Fruit fly (Drosophila melanogaster): ENCODE measurements around the gene CG4511.

Gene CG4511

DNA sequence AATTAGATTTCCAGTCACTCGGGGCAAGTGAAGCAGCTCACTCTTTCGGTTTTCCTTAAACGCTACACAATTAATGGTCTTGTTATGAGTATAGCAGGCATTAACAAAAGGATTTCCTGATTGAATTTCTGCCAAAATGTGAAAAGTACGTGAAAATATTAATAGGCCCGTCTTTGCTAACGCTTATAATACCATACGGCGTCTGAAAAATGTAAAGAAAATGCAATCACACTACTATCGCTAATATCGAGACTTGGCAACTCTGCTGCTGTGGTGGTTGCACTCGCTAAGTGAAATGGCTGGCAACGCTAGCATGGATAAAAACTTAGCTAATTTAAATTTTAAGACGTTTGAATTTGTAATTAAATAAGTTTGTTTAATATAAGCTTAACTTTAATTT is 39.0 kb downstream of the CG4511 start, which contains the start of gene CG6621 (continued):
- TF ChIP-seq CG4617 (GFP tag; optimal IDR thresholded peaks at IDR 0.05; ENCODE audit: borderline replicate concordance) (peak; percentile 85), btn (GFP tag; optimal IDR thresholded peaks at IDR 0.05) (no peak), CG12659 (GFP tag; optimal IDR thresholded peaks at IDR 0.05) (peak; percentile 77), CG16813 (GFP tag; IDR thresholded peaks at IDR 0.05; ENCODE audit: partially characterized antibody) (peak; percentile 70), CG1647 (GFP tag; optimal IDR thresholded peaks at IDR 0.05) (no peak), CG31224 (GFP tag; IDR thresholded peaks at IDR 0.05) (no peak), pb (GFP tag; optimal IDR thresholded peaks at IDR 0.05) (no peak), CG9727 (GFP tag; optimal IDR thresholded peaks at IDR 0.05) (no peak), CG18476 (GFP tag; optimal IDR thresholded peaks at IDR 0.05) (no peak), CG1603 (tag; optimal IDR thresholded peaks at IDR 0.05) (peak; percentile 88), Atf-2 (GFP tag; optimal IDR thresholded peaks at IDR 0.05) (no peak), CG13894 (tag; optimal IDR thresholded peaks at IDR 0.05) (no peak), Tbp (GFP tag; optimal IDR thresholded peaks at IDR 0.05) (no peak), Oli (tag; optimal IDR thresholded peaks at IDR 0.05) (no peak), CG43689 (GFP tag; IDR thresholded peaks at IDR 0.05) (no peak), hth (optimal IDR thresholded peaks at IDR 0.05) (no peak), CG31441 (GFP tag; IDR thresholded peaks at IDR 0.05) (no peak), Ets97D (GFP tag; optimal IDR thresholded peaks at IDR 0.05) (peak; percentile 90), chinmo (GFP tag; IDR thresholded peaks at IDR 0.05; ENCODE audit: partially characterized antibody) (no peak), vvl (GFP tag; IDR thresholded peaks at IDR 0.05) (peak; percentile 42; the same call in 1 of the 2 replicates), CG6175 (GFP tag; IDR thresholded peaks at IDR 0.05) (no peak), Hmx (GFP tag; optimal IDR thresholded peaks at IDR 0.05) (no peak), CG11723 (GFP tag; optimal IDR thresholded peaks at IDR 0.05) (no peak), CG15601 (tag; optimal IDR thresholded peaks at IDR 0.05) (no peak), insv (GFP tag; optimal IDR thresholded peaks at IDR 0.05) (no peak), ssp (GFP tag; IDR thresholded peaks at IDR 0.05) (0 out of 2 replicates have a peak, but pooled peaks have one; percentile 10), CG3065 (GFP tag; optimal IDR thresholded peaks at IDR 0.05) (no peak), pros (GFP tag; optimal IDR thresholded peaks at IDR 0.05) (no peak), dysf (GFP tag; IDR thresholded peaks at IDR 0.05) (no peak), CG42726 (GFP tag; IDR thresholded peaks at IDR 0.05; ENCODE audit: partially characterized antibody) (0 out of 2 replicates have a peak, but pooled peaks have one; percentile 50), HLH54F (GFP tag; optimal IDR thresholded peaks at IDR 0.05) (peak; percentile 10), H15 (GFP tag; IDR thresholded peaks at IDR 0.05) (no peak), CG10147 (GFP tag; optimal IDR thresholded peaks at IDR 0.05) (peak; percentile 13), Ets65A (GFP tag) (peak; percentile 84), pho (GFP tag; optimal IDR thresholded peaks at IDR 0.05) (peak; percentile 4), tgo (GFP tag; IDR thresholded peaks at IDR 0.05) (no peak), CG11456 (GFP tag; IDR thresholded peaks at IDR 0.05) (0 out of 3 replicates have a peak, but pooled peaks have one; percentile 23), lmd (GFP tag; IDR thresholded peaks at IDR 0.05) (no peak), MBD-R2 (GFP tag; IDR thresholded peaks at IDR 0.05) (peak; percentile 95), luna (GFP tag; optimal IDR thresholded peaks at IDR 0.05) (no peak), CG13287 (GFP tag; IDR thresholded peaks at IDR 0.05; ENCODE audit: partially characterized antibody) (peak; percentile 77), Dll (GFP tag; IDR thresholded peaks at IDR 0.05; ENCODE audit: partially characterized antibody) (peak; percentile 47; the same call in 1 of the 4 replicates), MESR4 (GFP tag; optimal IDR thresholded peaks at IDR 0.05) (peak; percentile 64), CG14014 (GFP tag; IDR thresholded peaks at IDR 0.05) (no peak), tll (GFP tag; optimal IDR thresholded peaks at IDR 0.05) (no peak), Dp (GFP tag; optimal IDR thresholded peaks at IDR 0.05) (peak; percentile 73), Ptx1 (GFP tag; IDR thresholded peaks at IDR 0.05) (no peak), Dek (tag; optimal IDR thresholded peaks at IDR 0.05) (peak; percentile 36), Med (GFP tag) (peak; percentile 93), p53 (GFP tag; optimal IDR thresholded peaks at IDR 0.05) (peak; percentile 27), CG17359 (tag; optimal IDR thresholded peaks at IDR 0.05) (no peak)

Measured in whole organism, embryonic.